Worm (Caenorhabditis elegans) whole organism, early embryonic: Measurements from ENCODE around the gene nid-1.

ENCODE experiments used
- B0310.2 ChIP-seq: sonication (generic microtip); optimal IDR thresholded peaks from 2 replicates; lab custom pipeline; 2016; ENCODE audit warnings: mild to moderate bottlenecking, missing genetic modification characterization, missing compliant biosample characterization
- F13C5.2 ChIP-seq: sonication (generic microtip); optimal IDR thresholded peaks from 2 replicates; lab custom pipeline; 2017; ENCODE audit warnings: mild to moderate bottlenecking, missing genetic modification characterization, inconsistent platforms, missing compliant biosample characterization
- aly-1 ChIP-seq: sonication (generic microtip); optimal IDR thresholded peaks from 2 replicates; lab custom pipeline; 2016; ENCODE audit warnings: missing genetic modification characterization, missing compliant biosample characterization
- ama-1 ChIP-seq: fragments of 150-350 bp; optimal IDR thresholded peaks from 2 replicates; lab custom pipeline; 2014
- ceh-13 ChIP-seq: fragments of 200-800 bp; sonication (Bioruptor generic); optimal IDR thresholded peaks from 2 replicates; lab custom pipeline; 2018; ENCODE audit warnings: mild to moderate bottlenecking, missing genetic modification characterization, missing compliant biosample characterization
- ets-7 ChIP-seq: sonication (generic microtip); optimal IDR thresholded peaks from 2 replicates; lab custom pipeline; 2016; ENCODE audit warnings: missing genotype, missing genetic modification characterization, missing compliant biosample characterization
- flt-1 ChIP-seq: fragments of 200-800 bp; sonication (Bioruptor generic); IDR thresholded peaks from 2 replicates; pipeline ENCODE4 v1.3.6; 2022; ENCODE audit warnings: missing genetic modification characterization, missing compliant biosample characterization
- hmbx-1 ChIP-seq: sonication (generic microtip); optimal IDR thresholded peaks from 2 replicates; lab custom pipeline; 2016; ENCODE audit warnings: mild to moderate bottlenecking, missing genetic modification characterization, missing compliant biosample characterization
- hnd-1 ChIP-seq: sonication (generic microtip); optimal IDR thresholded peaks from 2 replicates; lab custom pipeline; 2016; ENCODE audit warnings: missing genetic modification characterization, missing compliant biosample characterization
- pes-1 ChIP-seq: fragments of 200-800 bp; sonication (Bioruptor generic); IDR thresholded peaks from 2 replicates; pipeline ENCODE4 v1.3.6; 2022; ENCODE audit warnings: missing genetic modification reagents, missing genetic modification characterization, missing compliant biosample characterization
- scrt-1 ChIP-seq: fragments of 200-800 bp; sonication (Bioruptor generic); IDR thresholded peaks from 2 replicates; pipeline ENCODE4 v1.3.6; 2022; ENCODE audit warnings: missing genetic modification characterization, missing compliant biosample characterization
- sea-1 ChIP-seq: fragments of 200-800 bp; sonication (Bioruptor generic); conservative IDR thresholded peaks from 2 replicates; pipeline ENCODE4 v1.3.6; 2022; ENCODE audit warnings: missing genetic modification characterization, missing compliant biosample characterization
- tbx-11 ChIP-seq: fragments of 200-800 bp; sonication (Bioruptor generic); IDR thresholded peaks from 2 replicates; pipeline ENCODE4 v1.3.6; 2022; ENCODE audit warnings: missing genetic modification characterization, missing compliant biosample characterization
- tra-4 ChIP-seq: sonication (generic microtip); optimal IDR thresholded peaks from 2 replicates; lab custom pipeline; 2017; ENCODE audit warnings: missing genetic modification characterization, missing compliant biosample characterization

ce11 chrV:12898583-12899232 lies 11.2 kb upstream of the nid-1 start:
- TF ChIP-seq aly-1 (tag; lab: Kevin White, UChicago) (no peak), flt-1 (GFP tag; lab: Robert Waterston, UW) (no peak), scrt-1 (no peak), sea-1 (GFP tag; lab: Robert Waterston, UW) (no peak), F13C5.2 (tag; lab: Kevin White, UChicago) (no peak), ama-1 (lab: Kevin White, UChicago) (no peak), hmbx-1 (no peak), tra-4 (tag; lab: Kevin White, UChicago) (no peak), hnd-1 (tag; lab: Kevin White, UChicago) (no peak), pes-1 (GFP tag; lab: Robert Waterston, UW) (no peak), ets-7 (no peak), B0310.2 (tag; lab: Kevin White, UChicago) (no peak), ceh-13 (GFP tag; lab: Kevin White, UChicago) (no peak), tbx-11 (GFP tag; lab: Robert Waterston, UW) (no peak)
